Fruit fly (Drosophila melanogaster) whole organism, pupa: ENCODE results near the gene se.

Source experiments
- CG10348 ChIP-seq: fragments of 200-800 bp; sonication (Bioruptor generic); IDR thresholded peaks from 2 replicates; pipeline ENCODE4 v1.3.6; 2022; ENCODE audit warnings: missing biosample characterization, missing genetic modification characterization
- CG15710 ChIP-seq: fragments of 200-800 bp; sonication (Bioruptor generic); optimal IDR thresholded peaks from 2 replicates; lab custom pipeline; 2018; ENCODE audit warnings: missing biosample characterization, mild to moderate bottlenecking, missing genetic modification characterization, moderate library complexity
- CG32121 ChIP-seq: fragments of 200-800 bp; sonication (Bioruptor generic); IDR thresholded peaks from 2 replicates; pipeline ENCODE4 v1.3.6; 2022; ENCODE audit warnings: missing biosample characterization, missing genetic modification characterization
- CG8159 ChIP-seq: fragments of 200-800 bp; sonication (Bioruptor generic); optimal IDR thresholded peaks from 3 replicates; lab custom pipeline; 2018; ENCODE audit warnings: missing biosample characterization, mild to moderate bottlenecking, missing genetic modification characterization, moderate library complexity
- CG8301 ChIP-seq: fragments of 200-800 bp; sonication (Bioruptor generic); optimal IDR thresholded peaks from 2 replicates; lab custom pipeline; 2018; ENCODE audit warnings: missing biosample characterization, mild to moderate bottlenecking, missing genetic modification characterization
- CG9948 ChIP-seq: fragments of 200-800 bp; sonication (Bioruptor generic); optimal IDR thresholded peaks from 2 replicates; lab custom pipeline; 2018; ENCODE audit warnings: missing biosample characterization, mild to moderate bottlenecking, missing genetic modification characterization, moderate library complexity
- D1 ChIP-seq: fragments of 200-800 bp; sonication (Bioruptor generic); optimal IDR thresholded peaks from 2 replicates; lab custom pipeline; 2018; ENCODE audit warnings: missing biosample characterization, mild to moderate bottlenecking, missing genetic modification characterization, moderate library complexity
- EcR ChIP-seq: fragments of 200-800 bp; sonication (Bioruptor generic); optimal IDR thresholded peaks from 3 replicates; lab custom pipeline; 2019; ENCODE audit warnings: missing biosample characterization, missing genetic modification characterization, mild to moderate bottlenecking, moderate library complexity, missing genetic modification reagents
- Pif1A ChIP-seq: fragments of 200-800 bp; sonication (Bioruptor generic); optimal IDR thresholded peaks from 3 replicates; lab custom pipeline; 2016; ENCODE audit warnings: missing biosample characterization, missing genetic modification characterization
- fd96Ca ChIP-seq: fragments of 200-800 bp; sonication (Bioruptor generic); IDR thresholded peaks from 3 replicates; pipeline ENCODE4 v1.3.6; 2022; ENCODE audit warnings: missing biosample characterization, missing genetic modification characterization
- gl ChIP-seq: fragments of 200-800 bp; sonication (Bioruptor generic); optimal IDR thresholded peaks from 2 replicates; lab custom pipeline; 2018; ENCODE audit warnings: missing biosample characterization, mild to moderate bottlenecking, missing genetic modification characterization

DNA sequence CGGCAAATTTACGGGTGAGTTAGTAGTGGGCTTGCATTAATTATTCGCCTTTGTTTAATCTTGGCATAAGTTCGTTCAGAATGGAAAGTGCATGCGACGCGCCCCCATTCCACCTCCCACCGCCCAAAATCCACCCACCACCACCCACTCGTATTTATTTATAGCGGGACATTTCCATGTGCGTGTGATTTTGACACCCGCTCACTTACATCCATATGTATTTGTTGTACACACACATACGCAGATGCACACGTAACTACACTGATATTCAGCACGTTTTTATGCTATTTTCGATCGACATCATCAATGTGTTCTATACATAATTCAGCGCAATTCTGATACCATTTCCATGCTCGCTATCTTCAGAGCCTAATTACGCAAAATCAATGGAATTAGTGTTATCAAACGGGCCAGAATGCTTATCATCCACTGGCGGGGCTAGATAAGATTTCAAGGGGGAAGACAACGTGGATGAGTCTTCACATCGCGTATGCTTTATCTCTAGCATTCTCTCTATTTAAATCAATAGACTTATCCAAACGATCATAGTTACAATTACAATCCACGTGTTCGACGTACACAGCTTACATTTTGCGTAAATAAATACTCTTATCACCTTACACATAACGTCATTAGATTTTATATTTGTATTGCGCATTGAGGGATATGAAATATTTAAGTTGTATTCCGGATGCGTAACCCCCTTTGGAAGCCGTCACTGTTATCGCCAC is 5.5 kb downstream of the se start:
- TF ChIP-seq D1 (tag; lab: Kevin White, UChicago) (peak; percentile 8), gl (tag; lab: Kevin White, UChicago) (no peak), EcR (GFP tag; lab: Kevin White, UChicago) (no peak), CG8159 (no peak), Pif1A (no peak), CG32121 (GFP tag; lab: Robert Waterston, UW) (no peak), CG9948 (no peak), CG10348 (no peak), fd96Ca (no peak), CG8301 (tag; lab: Kevin White, UChicago) (no peak), CG15710 (no peak)
